Worm (Caenorhabditis elegans): ENCODE measurements around the gene nlp-52.
A peak's percentile ranks its signal among the peaks of the same experiment; 100 is the strongest.

- TF ChIP-seq ztf-23 (GFP tag; IDR thresholded peaks at IDR 0.05) (no peak), T22C8.4 (GFP tag; IDR thresholded peaks at IDR 0.05) (peak; percentile 71), cog-1 (tag; optimal IDR thresholded peaks at IDR 0.05) (no peak)
Measured at ce11 chrIII:794000-794399, 32.4 kb downstream of the nlp-52 start, which contains the start of gene rps-29.
